Fruit fly (Drosophila melanogaster) whole organism, embryonic: ENCODE measurements around the gene CG11267.
A peak's percentile ranks its signal among the peaks of the same experiment; 100 is the strongest.

ENCODE experiments used
- CG10147 ChIP-seq: fragments of 200-800 bp; sonication (Bioruptor generic); optimal IDR thresholded peaks from 2 replicates; lab custom pipeline; 2019; ENCODE audit warnings: missing biosample characterization, mild to moderate bottlenecking, missing genetic modification characterization, moderate library complexity
- CG10959 ChIP-seq: fragments of 200-800 bp; sonication (Bioruptor generic); IDR thresholded peaks from 2 replicates; pipeline ENCODE4 v1.3.6; 2022; ENCODE audit warnings: missing biosample characterization, missing genetic modification characterization
- CG11085 ChIP-seq: fragments of 200-800 bp; sonication (Bioruptor generic); IDR thresholded peaks from 2 replicates; pipeline ENCODE4 v1.3.6; 2022; ENCODE audit warnings: missing biosample characterization, missing genetic modification characterization
- CG12104 ChIP-seq: fragments of 200-800 bp; sonication (Bioruptor generic); optimal IDR thresholded peaks from 3 replicates; lab custom pipeline; 2016; ENCODE audit warnings: missing biosample characterization, missing genetic modification characterization
- CG13123 ChIP-seq: fragments of 200-800 bp; sonication (Bioruptor generic); optimal IDR thresholded peaks from 2 replicates; lab custom pipeline; 2016; ENCODE audit warnings: missing biosample characterization, missing genetic modification characterization
- CG13424 ChIP-seq: fragments of 200-800 bp; sonication (Bioruptor generic); optimal IDR thresholded peaks from 2 replicates; lab custom pipeline; 2019; ENCODE audit warnings: missing biosample characterization, mild to moderate bottlenecking, missing genetic modification characterization, moderate library complexity
- CG13894 ChIP-seq: fragments of 200-800 bp; sonication (Bioruptor generic); optimal IDR thresholded peaks from 3 replicates; lab custom pipeline; 2018; ENCODE audit warnings: missing biosample characterization, mild to moderate bottlenecking, missing genetic modification characterization, moderate library complexity
- CG14050 ChIP-seq: fragments of 200-800 bp; sonication (Bioruptor generic); IDR thresholded peaks from 3 replicates; pipeline ENCODE4 v1.3.6; 2022; ENCODE audit warnings: missing biosample characterization, missing genetic modification characterization
- CG14441 ChIP-seq: fragments of 200-800 bp; sonication (Bioruptor generic); IDR thresholded peaks from 2 replicates; pipeline ENCODE4 v1.3.6; 2022; ENCODE audit warnings: missing biosample characterization, missing genetic modification characterization
- CG15479 ChIP-seq: fragments of 200-800 bp; sonication (Bioruptor generic); optimal IDR thresholded peaks from 3 replicates; lab custom pipeline; 2019; ENCODE audit warnings: missing biosample characterization, mild to moderate bottlenecking, missing genetic modification characterization, moderate library complexity
- CG16779 ChIP-seq: fragments of 200-800 bp; sonication (Bioruptor generic); IDR thresholded peaks from 2 replicates; pipeline ENCODE4 v1.3.6; 2022; ENCODE audit warnings: missing biosample characterization, missing genetic modification characterization
- CG17829 ChIP-seq: fragments of 200-800 bp; optimal IDR thresholded peaks from 2 replicates; lab custom pipeline; 2019; ENCODE audit warnings: missing biosample characterization, mild to moderate bottlenecking, missing genetic modification characterization, moderate library complexity
- CG2202 ChIP-seq: fragments of 200-800 bp; sonication (Bioruptor generic); optimal IDR thresholded peaks from 2 replicates; lab custom pipeline; 2018; ENCODE audit warnings: missing biosample characterization, mild to moderate bottlenecking, missing genetic modification characterization
- CG2875 ChIP-seq: fragments of 200-800 bp; sonication (Bioruptor generic); optimal IDR thresholded peaks from 2 replicates; lab custom pipeline; 2017; ENCODE audit warnings: missing biosample characterization, mild to moderate bottlenecking, missing genetic modification characterization, missing genetic modification reagents
- CG33557 ChIP-seq: fragments of 200-800 bp; sonication (Bioruptor generic); optimal IDR thresholded peaks from 2 replicates; lab custom pipeline; 2019; ENCODE audit warnings: missing biosample characterization, mild to moderate bottlenecking, missing genetic modification characterization, moderate library complexity
- CG3995 ChIP-seq: fragments of 200-800 bp; sonication (Bioruptor generic); optimal IDR thresholded peaks from 3 replicates; lab custom pipeline; 2016; ENCODE audit warnings: missing biosample characterization, missing genetic modification characterization
- CG4328 ChIP-seq: fragments of 200-800 bp; sonication (Bioruptor generic); optimal IDR thresholded peaks from 3 replicates; lab custom pipeline; 2017; ENCODE audit warnings: missing biosample characterization, missing genetic modification reagents, missing genetic modification characterization
- CG4360 ChIP-seq: fragments of 200-800 bp; sonication (Bioruptor generic); IDR thresholded peaks from 2 replicates; pipeline ENCODE4 v1.3.6; 2022; ENCODE audit warnings: missing biosample characterization, missing genetic modification characterization
- CG43689 ChIP-seq: fragments of 200-800 bp; sonication (Bioruptor generic); IDR thresholded peaks from 2 replicates; pipeline ENCODE4 v1.3.6; 2022; ENCODE audit warnings: missing biosample characterization, missing genetic modification characterization
- CG4404 ChIP-seq: fragments of 200-800 bp; sonication (Bioruptor generic); IDR thresholded peaks from 2 replicates; pipeline ENCODE4 v1.3.6; 2022; ENCODE audit warnings: missing biosample characterization, missing genetic modification characterization
- CG4424 ChIP-seq: fragments of 200-800 bp; sonication (Bioruptor generic); optimal IDR thresholded peaks from 3 replicates; lab custom pipeline; 2016; ENCODE audit warnings: missing biosample characterization, missing genetic modification characterization
- CG7556 ChIP-seq: fragments of 200-800 bp; sonication (Bioruptor generic); optimal IDR thresholded peaks from 2 replicates; lab custom pipeline; 2017; ENCODE audit warnings: missing biosample characterization, mild to moderate bottlenecking, missing genetic modification characterization
- CG9797 ChIP-seq: fragments of 200-800 bp; sonication (Bioruptor generic); optimal IDR thresholded peaks from 3 replicates; lab custom pipeline; 2018; ENCODE audit warnings: missing biosample characterization, mild to moderate bottlenecking, missing genetic modification characterization
- Dip2 ChIP-seq: fragments of 200-800 bp; sonication (Bioruptor generic); IDR thresholded peaks from 2 replicates; pipeline ENCODE4 v1.3.6; 2022; ENCODE audit warnings: missing biosample characterization, missing genetic modification characterization
- E2f1 ChIP-seq: fragments of 200-800 bp; sonication (Bioruptor generic); IDR thresholded peaks from 2 replicates; pipeline ENCODE4 v1.3.6; 2022; ENCODE audit warnings: missing biosample characterization, missing genetic modification characterization
- Fer2 ChIP-seq: fragments of 200-800 bp; sonication (Bioruptor generic); optimal IDR thresholded peaks from 2 replicates; lab custom pipeline; 2018; ENCODE audit warnings: missing biosample characterization, mild to moderate bottlenecking, missing genetic modification characterization, moderate library complexity
- Gsc ChIP-seq: fragments of 200-800 bp; sonication (Bioruptor generic); IDR thresholded peaks from 2 replicates; pipeline ENCODE4 v1.3.6; 2022; ENCODE audit warnings: missing biosample characterization, missing genetic modification characterization
- H15 ChIP-seq: fragments of 200-800 bp; sonication (Bioruptor generic); IDR thresholded peaks from 3 replicates; pipeline ENCODE4 v1.3.6; 2022; ENCODE audit warnings: missing biosample characterization, missing genetic modification characterization
- HmgZ ChIP-seq: fragments of 200-800 bp; sonication (Bioruptor generic); optimal IDR thresholded peaks from 2 replicates; lab custom pipeline; 2018; ENCODE audit warnings: missing biosample characterization, mild to moderate bottlenecking, missing genetic modification characterization
- NK7.1 ChIP-seq: fragments of 200-800 bp; sonication (Bioruptor generic); optimal IDR thresholded peaks from 3 replicates; lab custom pipeline; 2016; ENCODE audit warnings: missing biosample characterization, missing genetic modification characterization
- Rfx ChIP-seq: fragments of 200-800 bp; sonication (Bioruptor generic); IDR thresholded peaks from 2 replicates; pipeline ENCODE4 v1.3.6; 2022; ENCODE audit warnings: missing biosample characterization, missing genetic modification characterization
- Spps ChIP-seq: fragments of 200-800 bp; sonication (Bioruptor generic); optimal IDR thresholded peaks from 2 replicates; lab custom pipeline; 2018; ENCODE audit warnings: missing biosample characterization, mild to moderate bottlenecking, missing genetic modification characterization
- Stat92E ChIP-seq, 3 experiments: fragments of >200 bp in 2 of 3; fragments of 200-800 bp in 1 of 3; sonication (Bioruptor generic) in 1 of 3; optimal IDR thresholded peaks; 2 replicates each; lab custom pipeline; 2017 to 2019; ENCODE audit warnings: missing biosample characterization in 3 of 3, missing genetic modification characterization in 3 of 3, mild to moderate bottlenecking in 1 of 3, moderate library complexity in 1 of 3
- al ChIP-seq: fragments of 200-800 bp; sonication (Bioruptor generic); IDR thresholded peaks from 2 replicates; pipeline ENCODE4 v1.3.6; 2022; ENCODE audit warnings: missing biosample characterization, missing genetic modification characterization
- ato ChIP-seq: fragments of 200-800 bp; sonication (Bioruptor generic); IDR thresholded peaks from 2 replicates; pipeline ENCODE4 v1.3.6; 2022; ENCODE audit warnings: missing biosample characterization, missing genetic modification characterization; ENCODE audit not compliant: partially characterized antibody
- az2 ChIP-seq: fragments of 200-800 bp; sonication (Bioruptor generic); optimal IDR thresholded peaks from 3 replicates; lab custom pipeline; 2016; ENCODE audit warnings: missing biosample characterization, missing genetic modification characterization
- bigmax ChIP-seq: fragments of 200-800 bp; sonication (Bioruptor generic); optimal IDR thresholded peaks from 2 replicates; lab custom pipeline; 2018; ENCODE audit warnings: missing biosample characterization, mild to moderate bottlenecking, missing genetic modification characterization
- cato ChIP-seq: fragments of 200-800 bp; sonication (Bioruptor generic); optimal IDR thresholded peaks from 2 replicates; lab custom pipeline; 2016; ENCODE audit warnings: missing biosample characterization, missing genetic modification characterization, borderline replicate concordance
- caup ChIP-seq: fragments of 200-800 bp; sonication (Bioruptor generic); optimal IDR thresholded peaks from 3 replicates; lab custom pipeline; 2017; ENCODE audit warnings: missing biosample characterization, mild to moderate bottlenecking, missing genetic modification characterization, moderate library complexity; ENCODE audit not compliant: severe bottlenecking
- fd96Cb ChIP-seq: fragments of 200-800 bp; sonication (Bioruptor generic); optimal IDR thresholded peaks from 2 replicates; lab custom pipeline; 2018; ENCODE audit warnings: missing biosample characterization, mild to moderate bottlenecking, missing genetic modification characterization, moderate library complexity
- h ChIP-seq: fragments of >200 bp; optimal IDR thresholded peaks from 2 replicates; lab custom pipeline; 2017
- ham ChIP-seq: fragments of 200-800 bp; sonication (Bioruptor generic); IDR thresholded peaks from 2 replicates; pipeline ENCODE4 v1.3.6; 2022; ENCODE audit warnings: missing biosample characterization, missing genetic modification characterization
- ind ChIP-seq: fragments of 200-800 bp; sonication (Bioruptor generic); optimal IDR thresholded peaks from 3 replicates; lab custom pipeline; 2016; ENCODE audit warnings: missing biosample characterization, missing genetic modification characterization
- jumu ChIP-seq: fragments of 200-800 bp; sonication (Bioruptor generic); optimal IDR thresholded peaks from 3 replicates; lab custom pipeline; 2016; ENCODE audit warnings: missing biosample characterization, missing genetic modification characterization
- klu ChIP-seq: fragments of 200-800 bp; sonication (Bioruptor generic); IDR thresholded peaks from 2 replicates; pipeline ENCODE4 v1.3.6; 2022; ENCODE audit warnings: missing biosample characterization, missing genetic modification characterization
- lbe ChIP-seq: fragments of 200-800 bp; sonication (Bioruptor generic); optimal IDR thresholded peaks from 2 replicates; lab custom pipeline; 2016; ENCODE audit warnings: missing biosample characterization, mild to moderate bottlenecking, missing genetic modification characterization
- ranshi ChIP-seq: fragments of 200-800 bp; sonication (Bioruptor generic); IDR thresholded peaks from 2 replicates; pipeline ENCODE4 v1.3.6; 2022; ENCODE audit warnings: missing biosample characterization, missing genetic modification characterization
- tin ChIP-seq: fragments of 200-800 bp; sonication (Bioruptor generic); optimal IDR thresholded peaks from 3 replicates; lab custom pipeline; 2016; ENCODE audit warnings: missing biosample characterization, missing genetic modification characterization
- usp ChIP-seq: fragments of >200 bp; optimal IDR thresholded peaks from 2 replicates; lab custom pipeline; 2017; ENCODE audit warnings: missing biosample characterization, missing genetic modification characterization
- zen2 ChIP-seq: fragments of 200-800 bp; sonication (Bioruptor generic); IDR thresholded peaks from 3 replicates; pipeline ENCODE4 v1.3.6; 2022; ENCODE audit warnings: missing biosample characterization, missing genetic modification characterization; ENCODE audit not compliant: partially characterized antibody

The CG11267 gene

dm6 chr3L:13015823-13016465 lies at the start of gene CG11267 (continued):
- TF ChIP-seq CG14050 (peak; percentile 71; the same call in 2 of the 3 replicates), CG10147 (peak; percentile 87), cato (GFP tag; lab: Kevin White, UChicago) (peak; percentile 66), Gsc (no peak), CG33557 (GFP tag; lab: Kevin White, UChicago) (peak; percentile 45), CG10959 (GFP tag; lab: Robert Waterston, UW) (peak; percentile 77), CG4328 (GFP tag; lab: Kevin White, UChicago) (peak; percentile 86), CG16779 (GFP tag; lab: Robert Waterston, UW) (peak; percentile 82), h (no peak), Stat92E (GFP tag; optimal IDR thresholded peaks at IDR 0.05; lab: Kevin White, UChicago) (no peak), CG13894 (tag; lab: Kevin White, UChicago) (peak; percentile 89), klu (GFP tag; lab: Robert Waterston, UW) (peak; percentile 81), CG43689 (GFP tag; lab: Robert Waterston, UW) (no peak), H15 (GFP tag; lab: Robert Waterston, UW) (peak; percentile 91), fd96Cb (peak; percentile 85), CG11085 (GFP tag; lab: Robert Waterston, UW) (peak; percentile 81), ranshi (peak; percentile 91), CG17829 (peak; percentile 75), tin (GFP tag; lab: Kevin White, UChicago) (peak; percentile 87), usp (GFP tag; lab: Kevin White, UChicago) (no peak), NK7.1 (GFP tag; lab: Kevin White, UChicago) (peak; percentile 71), jumu (GFP tag; lab: Kevin White, UChicago) (peak; percentile 79), az2 (peak; percentile 67), CG2875 (GFP tag; lab: Kevin White, UChicago) (peak; percentile 48), CG3995 (GFP tag; lab: Kevin White, UChicago) (peak; percentile 42), CG9797 (GFP tag; lab: Kevin White, UChicago) (peak; percentile 36), ato (GFP tag; lab: Robert Waterston, UW) (no peak), E2f1 (GFP tag; lab: Robert Waterston, UW) (peak; percentile 89), CG12104 (GFP tag; lab: Kevin White, UChicago) (peak; percentile 85), HmgZ (peak; percentile 70), bigmax (no peak), CG14441 (GFP tag; lab: Robert Waterston, UW) (peak; percentile 94), zen2 (GFP tag; lab: Robert Waterston, UW) (peak; percentile 53; the same call in 1 of the 3 replicates), al (peak; percentile 90), CG4360 (GFP tag; lab: Robert Waterston, UW) (0 out of 2 replicates have a peak, but pooled peaks have one; percentile 8), ind (GFP tag; lab: Kevin White, UChicago) (peak; percentile 89), CG4424 (GFP tag; lab: Kevin White, UChicago) (peak; percentile 85), Fer2 (peak; percentile 88), CG2202 (tag; lab: Kevin White, UChicago) (peak; percentile 47), Dip2 (peak; percentile 29; the same call in 1 of the 2 replicates), CG13123 (GFP tag; lab: Kevin White, UChicago) (peak; percentile 49), CG4404 (GFP tag; lab: Robert Waterston, UW) (peak; percentile 70), Rfx (GFP tag; lab: Robert Waterston, UW) (peak; percentile 95), CG13424 (tag; lab: Kevin White, UChicago) (peak; percentile 77), ham (GFP tag; lab: Robert Waterston, UW) (peak; percentile 57; the same call in 1 of the 2 replicates), Spps (tag; lab: Kevin White, UChicago) (peak; percentile 63), CG15479 (no peak), caup (GFP tag; lab: Kevin White, UChicago) (peak; percentile 91), lbe (GFP tag; lab: Kevin White, UChicago) (peak; percentile 64), CG7556 (GFP tag; lab: Kevin White, UChicago) (peak; percentile 76)
